Fruit fly (Drosophila melanogaster) whole organism, adult: ENCODE measurements around the gene CG6168.

Experiments used
- CG11617 ChIP-seq: fragments of 200-800 bp; sonication (Bioruptor generic); optimal IDR thresholded peaks from 2 replicates; lab custom pipeline; 2017; ENCODE audit warnings: mild to moderate bottlenecking, missing biosample characterization, missing genetic modification reagents, missing genetic modification characterization
- CG12768 ChIP-seq: fragments of 200-800 bp; sonication (Bioruptor generic); optimal IDR thresholded peaks from 2 replicates; lab custom pipeline; 2017; ENCODE audit warnings: missing biosample characterization, missing genetic modification characterization, mild to moderate bottlenecking, moderate library complexity, missing genetic modification reagents
- CG14711 ChIP-seq: fragments of 200-800 bp; sonication (Bioruptor generic); optimal IDR thresholded peaks from 2 replicates; lab custom pipeline; 2018; ENCODE audit warnings: missing biosample characterization, mild to moderate bottlenecking, missing genetic modification characterization, moderate library complexity
- CG1620 ChIP-seq: fragments of 200-800 bp; sonication (Bioruptor generic); optimal IDR thresholded peaks from 2 replicates; lab custom pipeline; 2016; ENCODE audit warnings: missing biosample characterization, missing genetic modification characterization
- CG33017 ChIP-seq: fragments of 200-800 bp; sonication (Bioruptor generic); optimal IDR thresholded peaks from 2 replicates; lab custom pipeline; 2018; ENCODE audit warnings: missing biosample characterization, mild to moderate bottlenecking, missing genetic modification characterization, moderate library complexity
- CG5204 ChIP-seq: fragments of 200-800 bp; sonication (Bioruptor generic); optimal IDR thresholded peaks from 2 replicates; lab custom pipeline; 2016; ENCODE audit warnings: missing biosample characterization, missing genetic modification characterization
- CG7045 ChIP-seq: fragments of 200-800 bp; sonication (Bioruptor generic); optimal IDR thresholded peaks from 2 replicates; lab custom pipeline; 2017; ENCODE audit warnings: missing biosample characterization, mild to moderate bottlenecking, missing genetic modification characterization
- CG7101 ChIP-seq: fragments of 200-800 bp; sonication (Bioruptor generic); optimal IDR thresholded peaks from 2 replicates; lab custom pipeline; 2018; ENCODE audit warnings: missing biosample characterization, mild to moderate bottlenecking, missing genetic modification characterization, moderate library complexity
- Clk ChIP-seq: fragments of 200-800 bp; sonication (Bioruptor generic); optimal IDR thresholded peaks from 2 replicates; lab custom pipeline; 2017; ENCODE audit warnings: missing biosample characterization, missing genetic modification characterization
- Crg-1 ChIP-seq: fragments of 200-800 bp; sonication (Bioruptor generic); optimal IDR thresholded peaks from 2 replicates; lab custom pipeline; 2016; ENCODE audit warnings: missing biosample characterization, missing genetic modification characterization
- Hr96 ChIP-seq: fragments of 200-800 bp; sonication (Bioruptor generic); optimal IDR thresholded peaks from 2 replicates; lab custom pipeline; 2016; ENCODE audit warnings: missing biosample characterization, missing genetic modification characterization
- Mnt ChIP-seq: fragments of 200-800 bp; sonication (Bioruptor generic); optimal IDR thresholded peaks from 2 replicates; lab custom pipeline; 2016; ENCODE audit warnings: missing biosample characterization, mild to moderate bottlenecking, missing genetic modification characterization
- bab1 ChIP-seq: fragments of 200-800 bp; sonication (Bioruptor generic); optimal IDR thresholded peaks from 3 replicates; lab custom pipeline; 2019; ENCODE audit warnings: missing biosample characterization, mild to moderate bottlenecking, missing genetic modification characterization, moderate library complexity
- cic ChIP-seq: fragments of 200-800 bp; sonication (Bioruptor generic); optimal IDR thresholded peaks from 2 replicates; lab custom pipeline; 2017; ENCODE audit warnings: missing biosample characterization, mild to moderate bottlenecking, missing genetic modification characterization, moderate library complexity
- cnc ChIP-seq, 2 experiments: fragments of >200 bp; optimal IDR thresholded peaks; 2 replicates each; lab custom pipeline; 2017
- kay ChIP-seq: fragments of 200-800 bp; sonication (Bioruptor generic); peaks from one replicate; lab custom pipeline; 2016; ENCODE audit warnings: missing biosample characterization, missing genetic modification characterization, borderline replicate concordance
- ovo ChIP-seq: fragments of 200-800 bp; sonication (Bioruptor generic); optimal IDR thresholded peaks from 2 replicates; lab custom pipeline; 2016; ENCODE audit warnings: missing biosample characterization, missing genetic modification characterization
- pad ChIP-seq: fragments of 200-800 bp; sonication (Bioruptor generic); optimal IDR thresholded peaks from 3 replicates; lab custom pipeline; 2017; ENCODE audit warnings: missing biosample characterization, missing genetic modification characterization, mild to moderate bottlenecking, moderate library complexity, missing genetic modification reagents
- tj ChIP-seq: fragments of 200-800 bp; sonication (Bioruptor generic); optimal IDR thresholded peaks from 3 replicates; lab custom pipeline; 2017; ENCODE audit warnings: missing biosample characterization, mild to moderate bottlenecking, missing genetic modification characterization, moderate library complexity
- toe ChIP-seq: fragments of 200-800 bp; sonication (Bioruptor generic); optimal IDR thresholded peaks from 2 replicates; lab custom pipeline; 2016; ENCODE audit warnings: missing biosample characterization, missing genetic modification characterization

CG6168 gene

DNA sequence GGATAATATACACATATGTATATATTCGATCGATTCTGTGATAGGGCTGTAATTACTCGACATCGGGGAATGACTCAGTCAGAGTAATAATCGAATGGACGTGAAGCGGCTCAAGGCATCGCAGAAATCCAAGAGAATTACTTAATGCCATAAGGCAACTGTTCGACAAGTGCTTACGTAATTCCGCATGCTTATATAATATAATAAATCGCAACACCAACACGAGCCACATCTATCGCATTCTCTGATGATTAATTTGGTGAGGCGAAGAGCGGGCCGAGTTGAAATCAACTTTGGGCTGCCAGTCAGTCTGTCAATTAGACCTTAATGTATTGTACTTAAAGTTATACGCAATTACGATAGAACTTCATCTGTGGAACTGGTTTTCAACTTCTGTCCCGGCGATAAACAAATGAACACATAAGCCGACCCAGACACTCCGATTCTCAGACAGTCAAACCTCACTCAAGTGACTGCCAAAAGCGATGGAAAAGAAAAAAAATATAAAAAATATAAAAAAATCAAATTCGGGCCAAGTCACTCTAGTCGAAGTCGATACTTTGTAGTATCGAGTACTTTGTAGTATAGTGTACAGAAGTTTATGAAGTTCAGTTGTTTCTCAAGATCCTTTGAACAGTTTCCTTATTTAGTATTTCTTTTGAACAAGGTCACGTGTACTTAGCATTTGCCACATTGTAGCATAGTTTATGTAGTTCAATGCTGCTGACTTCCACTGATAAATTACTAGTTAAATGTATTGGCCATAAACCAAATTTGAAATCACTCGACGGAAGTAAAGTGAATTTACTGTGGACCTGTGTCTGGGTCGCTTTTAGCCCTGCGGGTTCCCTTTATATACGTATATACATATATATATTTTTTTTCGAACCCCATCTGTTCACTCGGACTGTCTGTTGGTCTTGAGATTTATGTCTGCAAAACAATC, 902 bp upstream of the CG6168 start:
- TF ChIP-seq toe (GFP tag; lab: Kevin White, UChicago) (no peak), kay (GFP tag; lab: Kevin White, UChicago) (no peak), CG5204 (GFP tag; lab: Kevin White, UChicago) (no peak), CG7101 (tag; lab: Kevin White, UChicago) (no peak), bab1 (GFP tag; lab: Kevin White, UChicago) (no peak), CG1620 (GFP tag; lab: Kevin White, UChicago) (no peak), tj (GFP tag; lab: Kevin White, UChicago) (no peak), cic (GFP tag; lab: Kevin White, UChicago) (no peak), CG11617 (GFP tag; lab: Kevin White, UChicago) (no peak), Clk (no peak), ovo (GFP tag; lab: Kevin White, UChicago) (no peak), Crg-1 (no peak), CG14711 (no peak), CG7045 (GFP tag; lab: Kevin White, UChicago) (no peak), Mnt (no peak)

DNA sequence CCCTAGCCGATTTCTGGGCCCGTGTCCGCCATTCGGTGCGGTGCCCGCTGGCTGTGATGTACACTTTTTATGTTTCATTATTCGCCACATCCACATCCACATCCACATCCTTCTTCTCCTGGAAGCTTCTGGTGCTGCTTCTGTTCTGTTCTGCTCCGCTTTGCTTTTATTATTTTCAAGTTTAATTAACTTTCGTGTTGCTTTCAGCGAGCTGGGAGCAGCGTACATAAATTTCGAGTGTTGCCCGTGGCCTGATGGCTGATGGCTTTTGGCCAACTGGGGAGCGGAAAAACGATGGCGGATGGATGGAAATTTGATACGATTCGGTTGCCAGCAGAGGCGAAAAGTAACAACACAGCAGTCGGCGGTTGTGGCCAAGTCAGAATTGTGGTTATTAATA, 1.4 kb downstream of the CG6168 start:
- peak; percentile 8 for TF ChIP-seq tj (GFP tag; lab: Kevin White, UChicago)
- no peak for TF ChIP-seq cnc (optimal IDR thresholded peaks at IDR 0.05; lab: Kevin White, UChicago)

DNA sequence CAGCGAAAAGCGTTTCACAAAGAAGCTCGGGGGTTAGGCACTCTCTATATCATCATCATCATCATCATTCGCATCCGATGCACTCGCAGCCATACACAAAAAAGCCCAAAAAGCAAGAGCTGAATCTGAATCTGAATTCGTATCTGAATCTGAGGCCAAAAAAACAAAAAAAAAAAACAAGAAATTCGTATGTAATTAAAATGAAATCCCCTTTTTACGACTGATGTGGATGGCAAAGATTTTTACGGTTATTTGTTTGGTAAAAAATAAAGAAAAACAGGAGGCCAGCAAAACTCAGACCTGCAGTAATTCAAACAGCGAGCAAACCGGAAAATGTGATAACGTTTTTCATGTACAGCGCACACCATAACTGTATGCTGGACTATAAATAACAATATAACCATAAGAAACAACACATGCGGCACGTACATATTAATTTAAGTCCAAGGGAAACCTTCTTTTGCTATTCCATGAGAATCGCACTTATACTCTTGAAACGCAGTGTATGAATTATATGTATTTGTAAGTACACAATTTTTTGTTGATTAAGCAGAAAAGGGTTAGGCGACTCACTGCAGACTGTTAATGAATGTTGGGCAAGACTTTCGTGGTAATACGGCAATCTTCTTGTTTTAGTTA, 2.9 kb downstream of the CG6168 start:
- peak; percentile 77 for TF ChIP-seq CG14711
- peak; percentile 68 for TF ChIP-seq pad (GFP tag; lab: Kevin White, UChicago)
- peak; percentile 58 for TF ChIP-seq Hr96 (GFP tag; lab: Kevin White, UChicago)
- TF ChIP-seq CG5204 (GFP tag; lab: Kevin White, UChicago), result no peak
- TF ChIP-seq Mnt, result peak; percentile 29
- TF ChIP-seq CG12768 (GFP tag; lab: Kevin White, UChicago), result peak; percentile 34
- TF ChIP-seq CG1620 (GFP tag; lab: Kevin White, UChicago), result no peak
- peak; percentile 83 for TF ChIP-seq tj (GFP tag; lab: Kevin White, UChicago)
- no peak for TF ChIP-seq Clk
- TF ChIP-seq CG7045 (GFP tag; lab: Kevin White, UChicago), result peak; percentile 44
- TF ChIP-seq bab1 (GFP tag; lab: Kevin White, UChicago), result peak; percentile 93
- TF ChIP-seq ovo (GFP tag; lab: Kevin White, UChicago), result no peak
- TF ChIP-seq Crg-1, result peak; percentile 45
- TF ChIP-seq CG33017 (tag; lab: Kevin White, UChicago), result peak; percentile 28
- TF ChIP-seq CG7101 (tag; lab: Kevin White, UChicago), result peak; percentile 76
- peak; percentile 46 for TF ChIP-seq kay (GFP tag; lab: Kevin White, UChicago)
- TF ChIP-seq toe (GFP tag; lab: Kevin White, UChicago), result no peak
- TF ChIP-seq cnc (optimal IDR thresholded peaks at IDR 0.05; lab: Kevin White, UChicago), result no peak
- TF ChIP-seq cic (GFP tag; lab: Kevin White, UChicago), result no peak
- no peak for TF ChIP-seq CG11617 (GFP tag; lab: Kevin White, UChicago)

DNA sequence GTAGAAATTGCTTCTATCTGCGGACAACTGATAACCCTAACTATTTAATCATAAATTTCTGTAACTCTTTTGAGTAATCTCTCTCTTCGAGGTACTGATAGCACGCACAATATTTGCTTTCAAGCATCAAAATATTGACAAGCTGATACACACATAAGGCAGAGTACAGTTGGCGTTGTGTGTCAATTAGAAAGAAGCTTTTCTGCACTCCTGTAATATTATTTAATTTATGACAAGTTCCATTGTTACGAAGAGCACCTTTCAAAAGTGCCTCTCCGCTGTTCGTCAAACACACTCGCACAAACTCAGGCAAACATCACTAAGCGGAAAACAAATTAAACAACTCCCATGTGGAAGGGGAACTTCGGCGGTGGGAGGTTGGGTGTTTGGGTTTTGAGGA, 4.1 kb downstream of the CG6168 start:
- TF ChIP-seq CG12768 (GFP tag; lab: Kevin White, UChicago) (no peak), CG11617 (GFP tag; lab: Kevin White, UChicago) (no peak), bab1 (GFP tag; lab: Kevin White, UChicago) (no peak), CG7045 (GFP tag; lab: Kevin White, UChicago) (no peak), kay (GFP tag; lab: Kevin White, UChicago) (peak; percentile 66)

DNA sequence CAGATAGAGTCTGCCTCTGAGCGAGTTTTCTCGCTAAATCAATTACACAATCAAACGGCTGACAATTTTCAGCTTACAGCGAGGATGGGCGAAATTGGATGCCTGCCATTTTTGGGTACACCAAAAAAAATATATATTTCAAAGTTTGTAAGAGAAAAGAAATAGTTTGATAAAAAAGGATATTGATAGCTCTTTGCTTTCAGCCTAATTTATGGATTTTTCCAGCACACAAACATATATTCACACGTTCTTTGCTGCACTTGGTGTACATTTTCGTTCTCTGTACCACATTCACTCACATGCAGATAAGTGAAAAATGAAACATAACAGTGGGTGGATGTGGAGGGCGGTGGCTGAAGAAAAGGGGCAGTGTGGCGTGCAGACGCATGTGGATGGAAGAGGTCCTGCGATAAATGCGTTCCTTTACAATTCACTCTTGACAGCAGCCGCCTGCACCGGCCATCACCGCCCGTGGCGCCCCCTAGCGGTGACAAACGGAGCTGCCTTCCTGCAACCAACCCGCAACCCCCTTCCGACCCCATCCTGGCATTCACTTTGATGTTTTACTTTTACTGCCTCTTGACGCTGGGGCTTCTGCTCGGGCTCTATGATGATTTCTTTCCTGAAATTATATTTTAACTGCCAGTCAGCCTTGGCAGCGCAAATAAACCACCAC, 6.5 kb downstream of the CG6168 start:
- TF ChIP-seq Clk (no peak), pad (GFP tag; lab: Kevin White, UChicago) (no peak), Mnt (no peak), CG7101 (tag; lab: Kevin White, UChicago) (no peak), CG1620 (GFP tag; lab: Kevin White, UChicago) (no peak), CG5204 (GFP tag; lab: Kevin White, UChicago) (no peak), bab1 (GFP tag; lab: Kevin White, UChicago) (no peak), CG12768 (GFP tag; lab: Kevin White, UChicago) (no peak), Hr96 (GFP tag; lab: Kevin White, UChicago) (no peak), CG7045 (GFP tag; lab: Kevin White, UChicago) (no peak), CG33017 (tag; lab: Kevin White, UChicago) (no peak), tj (GFP tag; lab: Kevin White, UChicago) (no peak), Crg-1 (no peak), cic (GFP tag; lab: Kevin White, UChicago) (no peak), CG14711 (no peak), CG11617 (GFP tag; lab: Kevin White, UChicago) (no peak)
